Worm (Caenorhabditis elegans) whole organism, mixed stage, embryonic: Measurements from ENCODE around the gene F41G3.5.

Experiments used
- ces-1 ChIP-seq: fragments of 150-350 bp; optimal IDR thresholded peaks from 2 replicates; lab custom pipeline; 2014; ENCODE audit warnings: missing biosample characterization, missing genetic modification reagents, missing genetic modification characterization
- mep-1 ChIP-seq: fragments of 150-350 bp; optimal IDR thresholded peaks from 2 replicates; lab custom pipeline; 2017; ENCODE audit warnings: missing biosample characterization, missing genetic modification reagents, missing genetic modification characterization, inconsistent platforms
- nhr-237 ChIP-seq: fragments of 150-350 bp; optimal IDR thresholded peaks from 2 replicates; lab custom pipeline; 2014; ENCODE audit warnings: missing biosample characterization, missing genetic modification characterization
- nhr-28 ChIP-seq: fragments of 150-350 bp; optimal IDR thresholded peaks from 2 replicates; lab custom pipeline; 2014; ENCODE audit warnings: missing biosample characterization, missing genetic modification characterization
- pha-4 ChIP-seq: fragments of 150-350 bp; optimal IDR thresholded peaks from 2 replicates; lab custom pipeline; 2018; ENCODE audit warnings: missing biosample characterization, missing genetic modification reagents, missing genetic modification characterization
- snpc-4 ChIP-seq: fragments of 150-350 bp; optimal IDR thresholded peaks from 2 replicates; lab custom pipeline; 2014; ENCODE audit warnings: missing biosample characterization, missing genetic modification characterization
- sptf-1 ChIP-seq: sonication (generic microtip); optimal IDR thresholded peaks from 2 replicates; lab custom pipeline; 2017; ENCODE audit warnings: mild to moderate bottlenecking, missing genetic modification characterization, moderate library complexity, missing compliant biosample characterization
- unc-39 ChIP-seq: fragments of 150-350 bp; optimal IDR thresholded peaks from 2 replicates; lab custom pipeline; 2014; ENCODE audit warnings: missing biosample characterization, missing genetic modification characterization
- unc-62 ChIP-seq: fragments of 150-350 bp; optimal IDR thresholded peaks from 2 replicates; lab custom pipeline; 2014; ENCODE audit warnings: missing biosample characterization, missing genetic modification reagents, missing genetic modification characterization

ce11 chrII:6779104-6779503, 32.6 kb downstream of the F41G3.5 start, which contains the start of gene T13C2.7:
- no peak for TF ChIP-seq unc-62 (GFP tag; lab: Kevin White, UChicago)
- TF ChIP-seq nhr-28: no peak
- TF ChIP-seq pha-4: no peak
- TF ChIP-seq mep-1 (tag; lab: Kevin White, UChicago): no peak
- no peak for TF ChIP-seq ces-1
- no peak for TF ChIP-seq nhr-237 (tag; lab: Kevin White, UChicago)
- no peak for TF ChIP-seq snpc-4 (tag; lab: Kevin White, UChicago)
- TF ChIP-seq unc-39: no peak
- no peak for TF ChIP-seq sptf-1 (tag; lab: Kevin White, UChicago)
